Worm (Caenorhabditis elegans) whole organism, early embryonic: ENCODE data around the gene tceb-3.

ENCODE experiments used
- B0310.2 ChIP-seq: sonication (generic microtip); optimal IDR thresholded peaks from 2 replicates; lab custom pipeline; 2016; ENCODE audit warnings: mild to moderate bottlenecking, missing genetic modification characterization, missing compliant biosample characterization
- F13C5.2 ChIP-seq: sonication (generic microtip); optimal IDR thresholded peaks from 2 replicates; lab custom pipeline; 2017; ENCODE audit warnings: mild to moderate bottlenecking, missing genetic modification characterization, inconsistent platforms, missing compliant biosample characterization
- ama-1 ChIP-seq: fragments of 150-350 bp; optimal IDR thresholded peaks from 2 replicates; lab custom pipeline; 2014
- ceh-13 ChIP-seq: fragments of 200-800 bp; sonication (Bioruptor generic); optimal IDR thresholded peaks from 2 replicates; lab custom pipeline; 2018; ENCODE audit warnings: mild to moderate bottlenecking, missing genetic modification characterization, missing compliant biosample characterization
- ceh-36 ChIP-seq: sonication (generic microtip); optimal IDR thresholded peaks from 2 replicates; lab custom pipeline; 2016; ENCODE audit warnings: missing genetic modification characterization, inconsistent platforms, missing compliant biosample characterization
- ets-7 ChIP-seq: sonication (generic microtip); optimal IDR thresholded peaks from 2 replicates; lab custom pipeline; 2016; ENCODE audit warnings: missing genotype, missing genetic modification characterization, missing compliant biosample characterization
- flt-1 ChIP-seq: fragments of 200-800 bp; sonication (Bioruptor generic); IDR thresholded peaks from 2 replicates; pipeline ENCODE4 v1.3.6; 2022; ENCODE audit warnings: missing genetic modification characterization, missing compliant biosample characterization
- hmbx-1 ChIP-seq: sonication (generic microtip); optimal IDR thresholded peaks from 2 replicates; lab custom pipeline; 2016; ENCODE audit warnings: mild to moderate bottlenecking, missing genetic modification characterization, missing compliant biosample characterization
- hmg-4 ChIP-seq: fragments of 200-800 bp; sonication (Bioruptor generic); optimal IDR thresholded peaks from 2 replicates; lab custom pipeline; 2018; ENCODE audit warnings: mild to moderate bottlenecking, missing genetic modification characterization, missing compliant biosample characterization
- pes-1 ChIP-seq: fragments of 200-800 bp; sonication (Bioruptor generic); IDR thresholded peaks from 2 replicates; pipeline ENCODE4 v1.3.6; 2022; ENCODE audit warnings: missing genetic modification reagents, missing genetic modification characterization, missing compliant biosample characterization
- scrt-1 ChIP-seq: fragments of 200-800 bp; sonication (Bioruptor generic); IDR thresholded peaks from 2 replicates; pipeline ENCODE4 v1.3.6; 2022; ENCODE audit warnings: missing genetic modification characterization, missing compliant biosample characterization
- sea-1 ChIP-seq: fragments of 200-800 bp; sonication (Bioruptor generic); conservative IDR thresholded peaks from 2 replicates; pipeline ENCODE4 v1.3.6; 2022; ENCODE audit warnings: missing genetic modification characterization, missing compliant biosample characterization
- tra-4 ChIP-seq: sonication (generic microtip); optimal IDR thresholded peaks from 2 replicates; lab custom pipeline; 2017; ENCODE audit warnings: missing genetic modification characterization, missing compliant biosample characterization

- TF ChIP-seq tra-4 (tag; lab: Kevin White, UChicago) (no peak), ama-1 (no peak), hmg-4 (GFP tag; lab: Kevin White, UChicago) (no peak), hmbx-1 (tag; lab: Kevin White, UChicago) (no peak), ceh-36 (tag; lab: Kevin White, UChicago) (no peak), B0310.2 (tag; lab: Kevin White, UChicago) (no peak), flt-1 (GFP tag; lab: Robert Waterston, UW) (no peak), scrt-1 (no peak), F13C5.2 (tag; lab: Kevin White, UChicago) (no peak), pes-1 (GFP tag; lab: Robert Waterston, UW) (no peak), ceh-13 (GFP tag; lab: Kevin White, UChicago) (no peak), ets-7 (no peak), sea-1 (GFP tag; lab: Robert Waterston, UW) (no peak)
Measured at ce11 chrII:10894996-10895395, 52.2 kb downstream of the tceb-3 start, which contains the start of gene sra-10.
